Fruit fly (Drosophila melanogaster) whole organism, embryonic: ENCODE data around the gene CG12516.
A peak's percentile ranks its signal among the peaks of the same experiment; 100 is the strongest.

ENCODE experiments used
- Atf-2 ChIP-seq: fragments of 200-800 bp; sonication (Bioruptor generic); optimal IDR thresholded peaks from 2 replicates; lab custom pipeline; 2016; ENCODE audit warnings: missing biosample characterization, missing genetic modification characterization
- CG11456 ChIP-seq: fragments of 200-800 bp; sonication (Bioruptor generic); IDR thresholded peaks from 3 replicates; pipeline ENCODE4 v1.3.6; 2022; ENCODE audit warnings: missing biosample characterization, missing genetic modification characterization
- CG11560 ChIP-seq: fragments of 200-800 bp; sonication (Bioruptor generic); IDR thresholded peaks from 3 replicates; pipeline ENCODE4 v1.3.6; 2022; ENCODE audit warnings: missing biosample characterization, missing genetic modification characterization
- CG12236 ChIP-seq: fragments of 200-800 bp; sonication (Bioruptor generic); optimal IDR thresholded peaks from 2 replicates; lab custom pipeline; 2016; ENCODE audit warnings: missing biosample characterization, missing genetic modification characterization
- CG14014 ChIP-seq: fragments of 200-800 bp; sonication (Bioruptor generic); IDR thresholded peaks from 2 replicates; pipeline ENCODE4 v1.3.6; 2022; ENCODE audit warnings: missing biosample characterization, missing genetic modification characterization
- CG14860 ChIP-seq: fragments of 200-800 bp; sonication (Bioruptor generic); IDR thresholded peaks from 3 replicates; pipeline ENCODE4 v1.3.6; 2022; ENCODE audit warnings: missing biosample characterization, missing genetic modification characterization; ENCODE audit not compliant: partially characterized antibody
- CG15011 ChIP-seq: fragments of 200-800 bp; sonication (Bioruptor generic); optimal IDR thresholded peaks from 3 replicates; lab custom pipeline; 2018; ENCODE audit warnings: missing biosample characterization, mild to moderate bottlenecking, missing genetic modification characterization
- CG1603 ChIP-seq: fragments of 200-800 bp; sonication (Bioruptor generic); optimal IDR thresholded peaks from 2 replicates; lab custom pipeline; 2019; ENCODE audit warnings: missing biosample characterization, mild to moderate bottlenecking, missing genetic modification characterization, moderate library complexity
- CG1647 ChIP-seq: fragments of 200-800 bp; sonication (Bioruptor generic); optimal IDR thresholded peaks from 3 replicates; lab custom pipeline; 2016; ENCODE audit warnings: missing biosample characterization, missing genetic modification characterization
- CG17829 ChIP-seq: fragments of 200-800 bp; optimal IDR thresholded peaks from 2 replicates; lab custom pipeline; 2019; ENCODE audit warnings: missing biosample characterization, mild to moderate bottlenecking, missing genetic modification characterization, moderate library complexity
- CG2120 ChIP-seq: fragments of 200-800 bp; sonication (Bioruptor generic); optimal IDR thresholded peaks from 3 replicates; lab custom pipeline; 2016; ENCODE audit warnings: missing biosample characterization, missing genetic modification characterization
- CG30403 ChIP-seq: fragments of 200-800 bp; sonication (Bioruptor generic); optimal IDR thresholded peaks from 3 replicates; lab custom pipeline; 2016; ENCODE audit warnings: missing biosample characterization, missing genetic modification characterization
- CG4707 ChIP-seq: fragments of 200-800 bp; sonication (Bioruptor generic); optimal IDR thresholded peaks from 2 replicates; lab custom pipeline; 2018; ENCODE audit warnings: missing biosample characterization, mild to moderate bottlenecking, missing genetic modification characterization, moderate library complexity
- CG4854 ChIP-seq: fragments of 200-800 bp; sonication (Bioruptor generic); optimal IDR thresholded peaks from 2 replicates; lab custom pipeline; 2016; ENCODE audit warnings: missing biosample characterization, missing genetic modification characterization, inconsistent platforms
- CG6683 ChIP-seq: fragments of 200-800 bp; sonication (Bioruptor generic); optimal IDR thresholded peaks from 2 replicates; lab custom pipeline; 2017; ENCODE audit warnings: missing biosample characterization, mild to moderate bottlenecking, missing genetic modification characterization, missing genetic modification reagents
- CG8281 ChIP-seq: fragments of 200-800 bp; sonication (Bioruptor generic); optimal IDR thresholded peaks from 2 replicates; lab custom pipeline; 2018; ENCODE audit warnings: missing biosample characterization, mild to moderate bottlenecking, missing genetic modification characterization, moderate library complexity
- D19A ChIP-seq: fragments of 200-800 bp; optimal IDR thresholded peaks from 3 replicates; lab custom pipeline; 2019; ENCODE audit warnings: missing biosample characterization, mild to moderate bottlenecking, missing genetic modification characterization, moderate library complexity
- Fer3 ChIP-seq: fragments of 200-800 bp; sonication (Bioruptor generic); optimal IDR thresholded peaks from 2 replicates; lab custom pipeline; 2018; ENCODE audit warnings: missing biosample characterization, mild to moderate bottlenecking, missing genetic modification characterization, moderate library complexity
- HLH4C ChIP-seq: fragments of 200-800 bp; sonication (Bioruptor generic); IDR thresholded peaks from 3 replicates; pipeline ENCODE4 v1.3.6; 2022; ENCODE audit warnings: missing biosample characterization, missing genetic modification characterization; ENCODE audit not compliant: partially characterized antibody
- HLH54F ChIP-seq: fragments of 200-800 bp; sonication (Bioruptor generic); optimal IDR thresholded peaks from 3 replicates; lab custom pipeline; 2016; ENCODE audit warnings: missing biosample characterization, missing genetic modification characterization
- Hr51 ChIP-seq, 2 experiments: fragments of 200-800 bp; sonication (Bioruptor generic); optimal IDR thresholded peaks; 2 replicates in 1 of 2; 3 replicates in 1 of 2; lab custom pipeline; 2016 to 2018; ENCODE audit warnings: missing biosample characterization in 2 of 2, missing genetic modification characterization in 2 of 2, mild to moderate bottlenecking in 1 of 2, moderate library complexity in 1 of 2
- MTF-1 ChIP-seq: fragments of 200-800 bp; sonication (Bioruptor generic); optimal IDR thresholded peaks from 2 replicates; lab custom pipeline; 2018; ENCODE audit warnings: missing biosample characterization, mild to moderate bottlenecking, missing genetic modification characterization, borderline replicate concordance
- Sin3A ChIP-seq: fragments of >200 bp; optimal IDR thresholded peaks from 2 replicates; lab custom pipeline; 2018
- TFAM ChIP-seq: fragments of 200-800 bp; sonication (Bioruptor generic); optimal IDR thresholded peaks from 2 replicates; lab custom pipeline; 2017; ENCODE audit warnings: missing biosample characterization, missing genetic modification characterization, inconsistent platforms
- aop ChIP-seq: fragments of 200-800 bp; sonication (Bioruptor generic); IDR thresholded peaks from 2 replicates; pipeline ENCODE4 v1.3.6; 2022; ENCODE audit warnings: missing biosample characterization, missing genetic modification characterization
- ap ChIP-seq: fragments of 200-800 bp; sonication (Bioruptor generic); IDR thresholded peaks from 2 replicates; pipeline ENCODE4 v1.3.6; 2022; ENCODE audit warnings: missing biosample characterization, missing genetic modification characterization
- ase ChIP-seq: fragments of 200-800 bp; sonication (Bioruptor generic); IDR thresholded peaks from 3 replicates; pipeline ENCODE4 v1.3.6; 2022; ENCODE audit warnings: missing biosample characterization, missing genetic modification characterization
- caup ChIP-seq: fragments of 200-800 bp; sonication (Bioruptor generic); optimal IDR thresholded peaks from 3 replicates; lab custom pipeline; 2017; ENCODE audit warnings: missing biosample characterization, mild to moderate bottlenecking, missing genetic modification characterization, moderate library complexity; ENCODE audit not compliant: severe bottlenecking
- crc ChIP-seq: fragments of 200-800 bp; sonication (Bioruptor generic); optimal IDR thresholded peaks from 2 replicates; lab custom pipeline; 2016; ENCODE audit warnings: missing biosample characterization, missing genetic modification characterization
- dm ChIP-seq: fragments of 200-800 bp; sonication (Bioruptor generic); optimal IDR thresholded peaks from 3 replicates; lab custom pipeline; 2016; ENCODE audit warnings: missing biosample characterization, missing genetic modification characterization
- esg ChIP-seq: fragments of 200-800 bp; sonication (Bioruptor generic); conservative IDR thresholded peaks from 2 replicates; pipeline ENCODE4 v1.3.6; 2022; ENCODE audit warnings: missing biosample characterization, missing genetic modification characterization
- fd102C ChIP-seq: fragments of 200-800 bp; sonication (Bioruptor generic); optimal IDR thresholded peaks from 2 replicates; lab custom pipeline; 2018; ENCODE audit warnings: missing biosample characterization, mild to moderate bottlenecking, missing genetic modification characterization, moderate library complexity
- fu2 ChIP-seq: fragments of 200-800 bp; sonication (Bioruptor generic); optimal IDR thresholded peaks from 2 replicates; lab custom pipeline; 2016; ENCODE audit warnings: missing biosample characterization, missing genetic modification characterization
- gce ChIP-seq: fragments of 200-800 bp; sonication (Bioruptor generic); IDR thresholded peaks from 3 replicates; pipeline ENCODE4 v1.3.6; 2022; ENCODE audit warnings: missing biosample characterization, missing genetic modification characterization
- gcm2 ChIP-seq: fragments of 200-800 bp; sonication (Bioruptor generic); optimal IDR thresholded peaks from 2 replicates; lab custom pipeline; 2016; ENCODE audit warnings: missing biosample characterization, missing genetic modification characterization
- hb ChIP-seq: fragments of 200-800 bp; sonication (Bioruptor generic); IDR thresholded peaks from 3 replicates; pipeline ENCODE4 v1.3.6; 2022; ENCODE audit warnings: missing biosample characterization, missing genetic modification characterization; ENCODE audit not compliant: partially characterized antibody
- ind ChIP-seq: fragments of 200-800 bp; sonication (Bioruptor generic); optimal IDR thresholded peaks from 3 replicates; lab custom pipeline; 2016; ENCODE audit warnings: missing biosample characterization, missing genetic modification characterization
- otp ChIP-seq: fragments of 200-800 bp; sonication (Bioruptor generic); IDR thresholded peaks from 3 replicates; pipeline ENCODE4, ENCODE4 v1.3.6; 2022; ENCODE audit warnings: missing biosample characterization, missing genetic modification characterization
- pfk ChIP-seq: fragments of 200-800 bp; sonication (Bioruptor generic); optimal IDR thresholded peaks from 2 replicates; lab custom pipeline; 2018; ENCODE audit warnings: missing biosample characterization, mild to moderate bottlenecking, missing genetic modification characterization, moderate library complexity
- pho ChIP-seq: fragments of 200-800 bp; sonication (Bioruptor generic); optimal IDR thresholded peaks from 2 replicates; lab custom pipeline; 2016; ENCODE audit warnings: missing biosample characterization, missing genetic modification characterization
- pita ChIP-seq: fragments of 200-800 bp; sonication (Bioruptor generic); optimal IDR thresholded peaks from 2 replicates; lab custom pipeline; 2017; ENCODE audit warnings: missing biosample characterization, mild to moderate bottlenecking, missing genetic modification characterization
- stc ChIP-seq: fragments of 200-800 bp; sonication (Bioruptor generic); IDR thresholded peaks from 2 replicates; pipeline ENCODE4 v1.3.6; 2022; ENCODE audit warnings: missing biosample characterization, missing genetic modification characterization
- tap ChIP-seq: fragments of 200-800 bp; optimal IDR thresholded peaks from 3 replicates; lab custom pipeline; 2019; ENCODE audit warnings: missing biosample characterization, mild to moderate bottlenecking, missing genetic modification characterization, moderate library complexity
- wor ChIP-seq: fragments of 200-800 bp; sonication (Bioruptor generic); IDR thresholded peaks from 2 replicates; pipeline ENCODE4 v1.3.6; 2022; ENCODE audit warnings: missing biosample characterization, missing genetic modification characterization

The CG12516 gene

dm6 chr3R:28326150-28326965 is 22.0 kb upstream of the CG12516 start (continued):
- peak; percentile 100 for TF ChIP-seq CG30403 (GFP tag; lab: Kevin White, UChicago)
- peak; percentile 99 for TF ChIP-seq caup (GFP tag; lab: Kevin White, UChicago)
- peak; percentile 99 for TF ChIP-seq CG4854 (GFP tag; lab: Kevin White, UChicago)
- TF ChIP-seq D19A (tag; lab: Kevin White, UChicago), result peak; percentile 97
- no peak for TF ChIP-seq CG14860 (GFP tag; lab: Robert Waterston, UW)
- TF ChIP-seq aop, result no peak
- TF ChIP-seq crc, result peak; percentile 100
- TF ChIP-seq stc, result no peak
- TF ChIP-seq Sin3A (lab: Kevin White, UChicago), result peak; percentile 40
- peak; percentile 97 for TF ChIP-seq CG1603 (tag; lab: Kevin White, UChicago)
- TF ChIP-seq CG6683 (GFP tag; lab: Kevin White, UChicago), result peak; percentile 98
- TF ChIP-seq fu2 (GFP tag; lab: Kevin White, UChicago), result peak; percentile 99
- no peak for TF ChIP-seq pita (GFP tag; lab: Kevin White, UChicago)
- TF ChIP-seq ase (GFP tag; lab: Robert Waterston, UW), result no peak
- no peak for TF ChIP-seq CG14014 (GFP tag; lab: Robert Waterston, UW)
- no peak for TF ChIP-seq CG11456 (GFP tag; lab: Robert Waterston, UW)
- TF ChIP-seq hb, result no peak
- peak; percentile 98 for TF ChIP-seq MTF-1
- peak; percentile 99 for TF ChIP-seq dm (GFP tag; lab: Kevin White, UChicago)
- peak; percentile 99 for TF ChIP-seq CG17829 (tag; lab: Kevin White, UChicago)
- TF ChIP-seq TFAM (GFP tag; lab: Kevin White, UChicago), result peak; percentile 95
- TF ChIP-seq pho (GFP tag; lab: Kevin White, UChicago), result peak; percentile 100
- TF ChIP-seq CG12236 (GFP tag; lab: Kevin White, UChicago), result peak; percentile 99
- TF ChIP-seq CG4707 (GFP tag; lab: Kevin White, UChicago), result peak; percentile 98
- TF ChIP-seq gce (GFP tag; lab: Robert Waterston, UW), result no peak
- TF ChIP-seq fd102C, result peak; percentile 96
- peak; percentile 99 for TF ChIP-seq tap (tag; lab: Kevin White, UChicago)
- TF ChIP-seq gcm2, result peak; percentile 99
- TF ChIP-seq pfk (GFP tag; lab: Kevin White, UChicago), result peak; percentile 61
- no peak for TF ChIP-seq ap
- TF ChIP-seq CG15011 (GFP tag; lab: Kevin White, UChicago), result peak; percentile 99
- TF ChIP-seq HLH4C (GFP tag; lab: Robert Waterston, UW), result no peak
- no peak for TF ChIP-seq esg
- TF ChIP-seq CG2120 (GFP tag; lab: Kevin White, UChicago), result peak; percentile 100
- peak; percentile 100 for TF ChIP-seq Fer3 (tag; lab: Kevin White, UChicago)
- TF ChIP-seq CG11560 (tag; lab: Robert Waterston, UW), result no peak
- TF ChIP-seq wor (GFP tag; lab: Robert Waterston, UW), result no peak
- TF ChIP-seq Atf-2, result peak; percentile 100
- TF ChIP-seq CG1647 (GFP tag; lab: Kevin White, UChicago), result peak; percentile 99
- TF ChIP-seq Hr51 (GFP tag; optimal IDR thresholded peaks at IDR 0.05; lab: Kevin White, UChicago), result peak; percentile 99 to 100
- peak; percentile 94 for TF ChIP-seq CG8281 (tag; lab: Kevin White, UChicago)
- peak; percentile 100 for TF ChIP-seq HLH54F
- peak; percentile 100 for TF ChIP-seq ind (GFP tag; lab: Kevin White, UChicago)
- TF ChIP-seq otp, result no peak
